Worm (Caenorhabditis elegans) whole organism, L1 larva: ENCODE results near the gene W07E11.1.
A peak's percentile ranks its signal among the peaks of the same experiment; 100 is the strongest.

Experiments used
- C04F5.9 ChIP-seq: sonication (generic microtip); optimal IDR thresholded peaks from 2 replicates; lab custom pipeline; 2016; ENCODE audit warnings: missing genetic modification characterization, missing compliant biosample characterization
- C16A3.4 ChIP-seq: fragments of 150-350 bp; optimal IDR thresholded peaks from 2 replicates; lab custom pipeline; 2014; ENCODE audit warnings: missing biosample characterization, missing genetic modification characterization
- F16B12.6 ChIP-seq: fragments of 150-350 bp; optimal IDR thresholded peaks from 2 replicates; lab custom pipeline; 2014; ENCODE audit warnings: missing biosample characterization, missing genetic modification characterization
- Y116A8C.19 ChIP-seq: sonication (generic microtip); optimal IDR thresholded peaks from 2 replicates; lab custom pipeline; 2016; ENCODE audit warnings: missing compliant biosample characterization, missing genetic modification characterization, borderline replicate concordance
- ceh-8 ChIP-seq: fragments of 200-800 bp; sonication (Bioruptor generic); optimal IDR thresholded peaks from 2 replicates; lab custom pipeline; 2018; ENCODE audit warnings: mild to moderate bottlenecking, missing genetic modification characterization, moderate library complexity, missing compliant biosample characterization
- ceh-82 ChIP-seq, 3 experiments: fragments of 150-350 bp in 1 of 3; sonication (generic microtip) in 2 of 3; optimal IDR thresholded peaks; 2 replicates each; lab custom pipeline; 2014 to 2017; ENCODE audit warnings: missing biosample characterization in 3 of 3, missing genetic modification characterization in 3 of 3
- ceh-90 ChIP-seq: sonication (generic microtip); optimal IDR thresholded peaks from 2 replicates; lab custom pipeline; 2016; ENCODE audit warnings: missing genetic modification characterization, missing compliant biosample characterization
- ces-1 ChIP-seq: fragments of 150-350 bp; optimal IDR thresholded peaks from 2 replicates; lab custom pipeline; 2014; ENCODE audit warnings: missing biosample characterization, missing genetic modification reagents, missing genetic modification characterization
- dpl-1 ChIP-seq, 3 experiments: fragments of 150-350 bp in 2 of 3; sonication (generic microtip) in 1 of 3; optimal IDR thresholded peaks; 2 replicates each; lab custom pipeline; 2014 to 2017; ENCODE audit warnings: missing biosample characterization in 3 of 3, missing genetic modification characterization in 3 of 3, missing genetic modification reagents in 3 of 3
- dsc-1 ChIP-seq: sonication (generic microtip); optimal IDR thresholded peaks from 2 replicates; lab custom pipeline; 2016; ENCODE audit warnings: mild to moderate bottlenecking, missing genetic modification characterization, missing compliant biosample characterization
- efl-3 ChIP-seq: fragments of 200-800 bp; sonication (Bioruptor generic); optimal IDR thresholded peaks from 2 replicates; lab custom pipeline; 2018; ENCODE audit warnings: mild to moderate bottlenecking, missing genetic modification characterization, missing compliant biosample characterization
- egl-13 ChIP-seq: sonication (generic microtip); optimal IDR thresholded peaks from 2 replicates; lab custom pipeline; 2016; ENCODE audit warnings: missing genotype, missing genetic modification reagents, missing genetic modification characterization, missing compliant biosample characterization
- elt-2 ChIP-seq: sonication (generic microtip); optimal IDR thresholded peaks from 2 replicates; lab custom pipeline; 2016; ENCODE audit warnings: missing genetic modification characterization, mild to moderate bottlenecking, inconsistent platforms, missing compliant biosample characterization, missing genetic modification reagents
- elt-3 ChIP-seq, 6 experiments: fragments of 150-350 bp in 1 of 6; sonication (generic microtip); optimal IDR thresholded peaks; 2 replicates each; lab custom pipeline; 2017 to 2018; ENCODE audit warnings: missing biosample characterization in 6 of 6, missing genetic modification characterization in 6 of 6, inconsistent platforms in 1 of 6
- ets-5 ChIP-seq: fragments of 200-800 bp; sonication (Bioruptor generic); IDR thresholded peaks from 2 replicates; pipeline ENCODE4 v1.3.6; 2022; ENCODE audit warnings: missing genetic modification characterization, missing compliant biosample characterization
- fkh-10 ChIP-seq: sonication (generic microtip); optimal IDR thresholded peaks from 2 replicates; lab custom pipeline; 2017; ENCODE audit warnings: missing biosample characterization, missing genetic modification reagents, missing genetic modification characterization
- fos-1 ChIP-seq: fragments of 150-350 bp; optimal IDR thresholded peaks from 2 replicates; lab custom pipeline; 2014; ENCODE audit warnings: missing biosample characterization, missing genetic modification characterization
- hlh-17 ChIP-seq: fragments of 200-800 bp; sonication (Bioruptor generic); optimal IDR thresholded peaks from 2 replicates; lab custom pipeline; 2018; ENCODE audit warnings: missing genetic modification characterization, mild to moderate bottlenecking, missing compliant biosample characterization, moderate library complexity, borderline replicate concordance
- hlh-4 ChIP-seq: sonication (generic microtip); optimal IDR thresholded peaks from 2 replicates; lab custom pipeline; 2016; ENCODE audit warnings: mild to moderate bottlenecking, missing genetic modification characterization, missing compliant biosample characterization
- irx-1 ChIP-seq: sonication (generic microtip); optimal IDR thresholded peaks from 2 replicates; lab custom pipeline; 2016; ENCODE audit warnings: missing genetic modification characterization, missing compliant biosample characterization
- lin-13 ChIP-seq: fragments of 150-350 bp; optimal IDR thresholded peaks from 2 replicates; lab custom pipeline; 2014; ENCODE audit warnings: missing biosample characterization, missing genetic modification reagents, missing genetic modification characterization
- lin-39 ChIP-seq: fragments of 150-350 bp; optimal IDR thresholded peaks from 2 replicates; lab custom pipeline; 2014; ENCODE audit warnings: missing biosample characterization, missing genetic modification reagents, missing genetic modification characterization
- lir-3 ChIP-seq: sonication (generic microtip); optimal IDR thresholded peaks from 2 replicates; lab custom pipeline; 2016; ENCODE audit warnings: mild to moderate bottlenecking, missing genetic modification characterization, moderate library complexity, missing compliant biosample characterization; ENCODE audit not compliant: poor library complexity
- lsy-2 ChIP-seq, 2 experiments: fragments of 150-350 bp; optimal IDR thresholded peaks; 2 replicates each; lab custom pipeline; 2014; ENCODE audit warnings: missing biosample characterization in 2 of 2, missing genetic modification characterization in 2 of 2
- mab-9 ChIP-seq: fragments of 200-800 bp; sonication (Bioruptor generic); IDR thresholded peaks from 2 replicates; pipeline ENCODE4 v1.3.6; 2022; ENCODE audit warnings: missing genetic modification reagents, missing genetic modification characterization, missing compliant biosample characterization
- mdl-1 ChIP-seq, 2 experiments: fragments of 150-350 bp; optimal IDR thresholded peaks; 2 replicates each; lab custom pipeline; 2014 to 2017; ENCODE audit warnings: missing biosample characterization in 2 of 2, missing genetic modification characterization in 2 of 2, inconsistent platforms in 1 of 2
- mep-1 ChIP-seq: fragments of 150-350 bp; optimal IDR thresholded peaks from 2 replicates; lab custom pipeline; 2014; ENCODE audit warnings: missing biosample characterization, missing genetic modification characterization
- nhr-11 ChIP-seq: fragments of 150-350 bp; optimal IDR thresholded peaks from 2 replicates; lab custom pipeline; 2014; ENCODE audit warnings: missing biosample characterization, missing genetic modification characterization
- nhr-12 ChIP-seq: sonication (generic microtip); optimal IDR thresholded peaks from 2 replicates; lab custom pipeline; 2017; ENCODE audit warnings: missing biosample characterization, missing genetic modification characterization
- nhr-19 ChIP-seq: fragments of 200-800 bp; sonication (Bioruptor generic); conservative IDR thresholded peaks from 2 replicates; pipeline ENCODE4 v1.3.6; 2022; ENCODE audit warnings: missing genetic modification characterization, missing compliant biosample characterization
- nhr-47 ChIP-seq: sonication (generic microtip); optimal IDR thresholded peaks from 2 replicates; lab custom pipeline; 2016; ENCODE audit warnings: mild to moderate bottlenecking, missing genetic modification characterization, moderate library complexity, missing compliant biosample characterization
- nhr-77 ChIP-seq: fragments of 150-350 bp; optimal IDR thresholded peaks from 2 replicates; lab custom pipeline; 2014; ENCODE audit warnings: missing biosample characterization, missing genetic modification characterization
- nhr-84 ChIP-seq: sonication (generic microtip); optimal IDR thresholded peaks from 2 replicates; lab custom pipeline; 2017; ENCODE audit warnings: missing biosample characterization, missing genetic modification characterization
- nhr-85 ChIP-seq: sonication (generic microtip); peaks from one replicate; lab custom pipeline; 2016; ENCODE audit warnings: missing genetic modification characterization, inconsistent platforms, missing compliant biosample characterization
- pag-3 ChIP-seq: sonication (generic microtip); optimal IDR thresholded peaks from 2 replicates; lab custom pipeline; 2017; ENCODE audit warnings: missing genetic modification characterization, mild to moderate bottlenecking, missing compliant biosample characterization, antibody characterized with exemption, borderline replicate concordance; ENCODE audit not compliant: insufficient read depth
- pax-3 ChIP-seq: fragments of 200-800 bp; sonication (Bioruptor generic); optimal IDR thresholded peaks from 2 replicates; lab custom pipeline; 2018; ENCODE audit warnings: mild to moderate bottlenecking, missing genetic modification characterization, moderate library complexity, missing compliant biosample characterization
- pqm-1 ChIP-seq: sonication (generic microtip); optimal IDR thresholded peaks from 3 replicates; lab custom pipeline; 2017; ENCODE audit warnings: missing biosample characterization, missing genetic modification characterization
- skn-1 ChIP-seq: fragments of 150-350 bp; optimal IDR thresholded peaks from 2 replicates; lab custom pipeline; 2014; ENCODE audit warnings: missing biosample characterization, missing genetic modification characterization
- snu-23 ChIP-seq: sonication (generic microtip); optimal IDR thresholded peaks from 2 replicates; lab custom pipeline; 2016; ENCODE audit warnings: missing genetic modification characterization, missing compliant biosample characterization
- sox-4 ChIP-seq: sonication (generic microtip); optimal IDR thresholded peaks from 2 replicates; lab custom pipeline; 2016; ENCODE audit warnings: missing genetic modification characterization, missing compliant biosample characterization
- swsn-7 ChIP-seq: sonication (generic microtip); optimal IDR thresholded peaks from 2 replicates; lab custom pipeline; 2016; ENCODE audit warnings: missing genetic modification characterization, missing compliant biosample characterization
- tbx-2 ChIP-seq: sonication (generic microtip); optimal IDR thresholded peaks from 2 replicates; lab custom pipeline; 2016; ENCODE audit warnings: missing genetic modification characterization, missing compliant biosample characterization
- tlp-1 ChIP-seq: fragments of 150-350 bp; optimal IDR thresholded peaks from 2 replicates; lab custom pipeline; 2014; ENCODE audit warnings: missing biosample characterization, missing genetic modification characterization
- unc-30 ChIP-seq: sonication (generic microtip); optimal IDR thresholded peaks from 2 replicates; lab custom pipeline; 2017; ENCODE audit warnings: missing biosample characterization, missing genetic modification characterization
- unc-86 ChIP-seq: sonication (generic microtip); optimal IDR thresholded peaks from 2 replicates; lab custom pipeline; 2016; ENCODE audit warnings: missing genetic modification characterization, missing compliant biosample characterization
- unc-98 ChIP-seq: fragments of 200-800 bp; sonication (Bioruptor generic); IDR thresholded peaks from 2 replicates; pipeline ENCODE4 v1.3.6; 2022; ENCODE audit warnings: missing genetic modification characterization, missing compliant biosample characterization
- vab-15 ChIP-seq: sonication (generic microtip); optimal IDR thresholded peaks from 2 replicates; lab custom pipeline; 2017; ENCODE audit warnings: missing genotype, mild to moderate bottlenecking, missing genetic modification characterization, missing compliant biosample characterization
- xbp-1 ChIP-seq: sonication (generic microtip); optimal IDR thresholded peaks from 2 replicates; lab custom pipeline; 2016; ENCODE audit warnings: missing genetic modification characterization, missing compliant biosample characterization
- zag-1 ChIP-seq: fragments of 150-350 bp; optimal IDR thresholded peaks from 2 replicates; lab custom pipeline; 2014; ENCODE audit warnings: missing biosample characterization, missing genetic modification characterization
- zip-4 ChIP-seq: fragments of 200-800 bp; sonication (Bioruptor generic); optimal IDR thresholded peaks from 2 replicates; lab custom pipeline; 2018; ENCODE audit warnings: mild to moderate bottlenecking, missing genetic modification characterization, moderate library complexity, missing compliant biosample characterization
- ztf-11 ChIP-seq, 2 experiments: sonication (generic microtip); optimal IDR thresholded peaks; 2 replicates each; lab custom pipeline; 2016 to 2017; ENCODE audit warnings: missing genetic modification characterization in 2 of 2, missing biosample characterization in 1 of 2, missing compliant biosample characterization in 1 of 2

W07E11.1 gene

ce11 chrX:10145011-10145410, 60.6 kb downstream of the W07E11.1 start (continued):
- TF ChIP-seq lsy-2 (tag; optimal IDR thresholded peaks at IDR 0.05; lab: Kevin White, UChicago) (peak; percentile 32 to 53), skn-1 (peak; percentile 32), nhr-19 (GFP tag; lab: Robert Waterston, UW) (peak; percentile 74), nhr-12 (tag; lab: Kevin White, UChicago) (no peak), unc-86 (tag; lab: Kevin White, UChicago) (peak; percentile 8), irx-1 (tag; lab: Kevin White, UChicago) (peak; percentile 47), swsn-7 (peak; percentile 66), nhr-77 (peak; percentile 34), fos-1 (tag; lab: Kevin White, UChicago) (peak; percentile 31), fkh-10 (peak; percentile 11), ets-5 (GFP tag; lab: Robert Waterston, UW) (no peak), ces-1 (no peak), unc-30 (no peak), hlh-17 (GFP tag; lab: Kevin White, UChicago) (no peak), lin-13 (GFP tag; lab: Kevin White, UChicago) (no peak), pag-3 (tag; lab: Kevin White, UChicago) (no peak), mab-9 (no peak), tbx-2 (peak; percentile 57), ceh-90 (tag; lab: Kevin White, UChicago) (no peak), mep-1 (tag; lab: Kevin White, UChicago) (peak; percentile 53), zag-1 (tag; lab: Kevin White, UChicago) (no peak), lir-3 (peak; percentile 49), dpl-1 (GFP tag; optimal IDR thresholded peaks at IDR 0.05; lab: Kevin White, UChicago) (no peak), ceh-82 (tag; optimal IDR thresholded peaks at IDR 0.05; lab: Kevin White, UChicago) (peak in 2 of 3 experiments; percentile 22 to 35), ceh-8 (peak; percentile 6), dsc-1 (tag; lab: Kevin White, UChicago) (peak; percentile 75), nhr-85 (tag; lab: Kevin White, UChicago) (peak; percentile 72), sox-4 (tag; lab: Kevin White, UChicago) (peak; percentile 6), mdl-1 (tag; optimal IDR thresholded peaks at IDR 0.05; lab: Kevin White, UChicago) (peak in 1 of 2 experiments; percentile 10), F16B12.6 (tag; lab: Kevin White, UChicago) (no peak), nhr-84 (tag; lab: Kevin White, UChicago) (no peak), C04F5.9 (no peak), egl-13 (tag; lab: Kevin White, UChicago) (peak; percentile 59), C16A3.4 (tag; lab: Kevin White, UChicago) (peak; percentile 38), tlp-1 (tag; lab: Kevin White, UChicago) (no peak)

- peak; percentile 6 for TF ChIP-seq zip-4 (GFP tag; lab: Kevin White, UChicago)
- TF ChIP-seq hlh-17 (GFP tag; lab: Kevin White, UChicago), result no peak
- TF ChIP-seq elt-2, result peak; percentile 29
- peak; percentile 39 for TF ChIP-seq mep-1 (tag; lab: Kevin White, UChicago)
- peak in 1 of 2 experiments; percentile 66 for TF ChIP-seq ztf-11 (tag; optimal IDR thresholded peaks at IDR 0.05; lab: Kevin White, UChicago)
- no peak for TF ChIP-seq lin-39 (tag; lab: Kevin White, UChicago)
- TF ChIP-seq unc-98 (GFP tag; lab: Robert Waterston, UW), result no peak
- peak; percentile 89 for TF ChIP-seq skn-1
- peak in 2 of 6 experiments; percentile 34 to 64 for TF ChIP-seq elt-3 (tag; optimal IDR thresholded peaks at IDR 0.05; lab: Kevin White, UChicago)
- no peak for TF ChIP-seq ets-5 (GFP tag; lab: Robert Waterston, UW)
- peak; percentile 88 for TF ChIP-seq unc-86 (tag; lab: Kevin White, UChicago)
- no peak for TF ChIP-seq pqm-1 (tag; lab: Kevin White, UChicago)
- TF ChIP-seq hlh-4 (tag; lab: Kevin White, UChicago), result no peak
- TF ChIP-seq nhr-11 (tag; lab: Kevin White, UChicago), result no peak
- peak; percentile 90 for TF ChIP-seq snu-23 (GFP tag; lab: Kevin White, UChicago)
- peak; percentile 86 for TF ChIP-seq xbp-1
- no peak for TF ChIP-seq tlp-1 (tag; lab: Kevin White, UChicago)
- peak; percentile 59 to 73 for TF ChIP-seq lsy-2 (tag; optimal IDR thresholded peaks at IDR 0.05; lab: Kevin White, UChicago)
- TF ChIP-seq Y116A8C.19 (tag; lab: Kevin White, UChicago), result no peak
- TF ChIP-seq fkh-10, result peak; percentile 76
- TF ChIP-seq vab-15 (tag; lab: Kevin White, UChicago), result no peak
- peak; percentile 87 for TF ChIP-seq nhr-47 (tag; lab: Kevin White, UChicago)
- peak; percentile 23 for TF ChIP-seq pax-3
- TF ChIP-seq dpl-1 (GFP tag; optimal IDR thresholded peaks at IDR 0.05; lab: Kevin White, UChicago), result peak in 1 of 3 experiments; percentile 42
- no peak for TF ChIP-seq efl-3 (GFP tag; lab: Kevin White, UChicago)
Observed at ce11 chrX:10146592-10146991, 62.2 kb downstream of the W07E11.1 start, which contains the start of gene unc-115. unc-115 (plus strand) TSS chrX:10146892.
